Worm (Caenorhabditis elegans) whole organism, late embryonic: Measurements from ENCODE around the gene mdt-20.

Experiments
- C08G9.2 ChIP-seq: sonication (generic microtip); optimal IDR thresholded peaks from 2 replicates; lab custom pipeline; 2016; ENCODE audit warnings: mild to moderate bottlenecking, missing genetic modification characterization, moderate library complexity, missing compliant biosample characterization
- ama-1 ChIP-seq: fragments of 150-350 bp; optimal IDR thresholded peaks from 2 replicates; lab custom pipeline; 2014
- dve-1 ChIP-seq: sonication (generic microtip); optimal IDR thresholded peaks from 2 replicates; lab custom pipeline; 2017; ENCODE audit warnings: antibody characterized with exemption, mild to moderate bottlenecking, missing genetic modification characterization, missing compliant biosample characterization
- elt-2 ChIP-seq: sonication (generic microtip); optimal IDR thresholded peaks from 2 replicates; lab custom pipeline; 2016; ENCODE audit warnings: missing genetic modification reagents, missing genetic modification characterization, missing compliant biosample characterization
- hlh-30 ChIP-seq: sonication (generic microtip); optimal IDR thresholded peaks from 2 replicates; lab custom pipeline; 2017; ENCODE audit warnings: antibody characterized with exemption, missing genetic modification characterization, missing compliant biosample characterization; ENCODE audit not compliant: insufficient read depth
- madf-2 ChIP-seq: sonication (generic microtip); optimal IDR thresholded peaks from 2 replicates; lab custom pipeline; 2017; ENCODE audit warnings: missing genetic modification characterization, missing compliant biosample characterization
- nfya-1 ChIP-seq: sonication (generic microtip); optimal IDR thresholded peaks from 2 replicates; lab custom pipeline; 2017; ENCODE audit warnings: missing genetic modification characterization, mild to moderate bottlenecking, missing compliant biosample characterization, antibody characterized with exemption, moderate library complexity
- nhr-232 ChIP-seq: sonication (generic microtip); optimal IDR thresholded peaks from 2 replicates; lab custom pipeline; 2016; ENCODE audit warnings: missing genetic modification characterization, missing compliant biosample characterization
- rnt-1 ChIP-seq: sonication (generic microtip); optimal IDR thresholded peaks from 2 replicates; lab custom pipeline; 2016; ENCODE audit warnings: missing genetic modification characterization, missing compliant biosample characterization
- tbx-2 ChIP-seq: sonication (generic microtip); optimal IDR thresholded peaks from 2 replicates; lab custom pipeline; 2016; ENCODE audit warnings: missing genetic modification characterization, missing compliant biosample characterization
- zip-5 ChIP-seq: sonication (generic microtip); optimal IDR thresholded peaks from 2 replicates; lab custom pipeline; 2016; ENCODE audit warnings: missing genetic modification characterization, missing compliant biosample characterization

- TF ChIP-seq C08G9.2 (tag; lab: Kevin White, UChicago) (no peak), rnt-1 (tag; lab: Kevin White, UChicago) (no peak), zip-5 (tag; lab: Kevin White, UChicago) (no peak), nfya-1 (tag; lab: Kevin White, UChicago) (no peak), dve-1 (tag; lab: Kevin White, UChicago) (no peak), tbx-2 (tag; lab: Kevin White, UChicago) (no peak), hlh-30 (no peak), nhr-232 (tag; lab: Kevin White, UChicago) (no peak), madf-2 (no peak), elt-2 (tag; lab: Kevin White, UChicago) (no peak), ama-1 (lab: Kevin White, UChicago) (no peak)
These were observed 9.9 kb upstream of the mdt-20 start, which contains the start of gene Y104H12D.2 for ce11 chrIV:1177683-1178082.
